Worm (Caenorhabditis elegans) whole organism, early embryonic: ENCODE measurements around the gene decr-1.3.

Source experiments
- B0310.2 ChIP-seq: sonication (generic microtip); optimal IDR thresholded peaks from 2 replicates; lab custom pipeline; 2016; ENCODE audit warnings: mild to moderate bottlenecking, missing genetic modification characterization, missing compliant biosample characterization
- F13C5.2 ChIP-seq: sonication (generic microtip); optimal IDR thresholded peaks from 2 replicates; lab custom pipeline; 2017; ENCODE audit warnings: mild to moderate bottlenecking, missing genetic modification characterization, inconsistent platforms, missing compliant biosample characterization
- ama-1 ChIP-seq: fragments of 150-350 bp; optimal IDR thresholded peaks from 2 replicates; lab custom pipeline; 2014
- ceh-13 ChIP-seq: fragments of 200-800 bp; sonication (Bioruptor generic); optimal IDR thresholded peaks from 2 replicates; lab custom pipeline; 2018; ENCODE audit warnings: mild to moderate bottlenecking, missing genetic modification characterization, missing compliant biosample characterization
- flt-1 ChIP-seq: fragments of 200-800 bp; sonication (Bioruptor generic); IDR thresholded peaks from 2 replicates; pipeline ENCODE4 v1.3.6; 2022; ENCODE audit warnings: missing genetic modification characterization, missing compliant biosample characterization
- hmbx-1 ChIP-seq: sonication (generic microtip); optimal IDR thresholded peaks from 2 replicates; lab custom pipeline; 2016; ENCODE audit warnings: mild to moderate bottlenecking, missing genetic modification characterization, missing compliant biosample characterization
- hmg-4 ChIP-seq: fragments of 200-800 bp; sonication (Bioruptor generic); optimal IDR thresholded peaks from 2 replicates; lab custom pipeline; 2018; ENCODE audit warnings: mild to moderate bottlenecking, missing genetic modification characterization, missing compliant biosample characterization
- pes-1 ChIP-seq: fragments of 200-800 bp; sonication (Bioruptor generic); IDR thresholded peaks from 2 replicates; pipeline ENCODE4 v1.3.6; 2022; ENCODE audit warnings: missing genetic modification reagents, missing genetic modification characterization, missing compliant biosample characterization
- scrt-1 ChIP-seq: fragments of 200-800 bp; sonication (Bioruptor generic); IDR thresholded peaks from 2 replicates; pipeline ENCODE4 v1.3.6; 2022; ENCODE audit warnings: missing genetic modification characterization, missing compliant biosample characterization
- sea-1 ChIP-seq: fragments of 200-800 bp; sonication (Bioruptor generic); conservative IDR thresholded peaks from 2 replicates; pipeline ENCODE4 v1.3.6; 2022; ENCODE audit warnings: missing genetic modification characterization, missing compliant biosample characterization
- tbx-11 ChIP-seq: fragments of 200-800 bp; sonication (Bioruptor generic); IDR thresholded peaks from 2 replicates; pipeline ENCODE4 v1.3.6; 2022; ENCODE audit warnings: missing genetic modification characterization, missing compliant biosample characterization
- tra-4 ChIP-seq: sonication (generic microtip); optimal IDR thresholded peaks from 2 replicates; lab custom pipeline; 2017; ENCODE audit warnings: missing genetic modification characterization, missing compliant biosample characterization

- TF ChIP-seq B0310.2 (tag; lab: Kevin White, UChicago) = no peak
- no peak for TF ChIP-seq tra-4 (tag; lab: Kevin White, UChicago)
- no peak for TF ChIP-seq ama-1 (lab: Kevin White, UChicago)
- no peak for TF ChIP-seq flt-1 (GFP tag; lab: Robert Waterston, UW)
- TF ChIP-seq tbx-11 = no peak
- TF ChIP-seq hmbx-1 (tag; lab: Kevin White, UChicago) = no peak
- TF ChIP-seq sea-1 (GFP tag; lab: Robert Waterston, UW) = no peak
- no peak for TF ChIP-seq pes-1 (GFP tag; lab: Robert Waterston, UW)
- no peak for TF ChIP-seq F13C5.2
- TF ChIP-seq hmg-4 (GFP tag; lab: Kevin White, UChicago) = no peak
- TF ChIP-seq ceh-13 (GFP tag; lab: Kevin White, UChicago) = no peak
- no peak for TF ChIP-seq scrt-1
These were observed 11.2 kb downstream of the decr-1.3 start, which contains the start of the genes emb-27 and rrf-3 for ce11 chrII:8162120-8162648.
